Fruit fly (Drosophila melanogaster) whole organism, embryonic: ENCODE results near the gene CG33107.
A peak's percentile ranks its signal among the peaks of the same experiment; 100 is the strongest.

ENCODE experiments used
- ATbp ChIP-seq: fragments of 200-800 bp; sonication (Bioruptor generic); optimal IDR thresholded peaks from 2 replicates; lab custom pipeline; 2017; ENCODE audit warnings: missing biosample characterization, mild to moderate bottlenecking, missing genetic modification characterization, missing genetic modification reagents
- Abd-B ChIP-seq: fragments of 200-800 bp; sonication (Bioruptor generic); optimal IDR thresholded peaks from 2 replicates; lab custom pipeline; 2018; ENCODE audit warnings: missing biosample characterization, mild to moderate bottlenecking, missing genetic modification characterization, moderate library complexity
- Atf-2 ChIP-seq: fragments of 200-800 bp; sonication (Bioruptor generic); optimal IDR thresholded peaks from 2 replicates; lab custom pipeline; 2016; ENCODE audit warnings: missing biosample characterization, missing genetic modification characterization
- B-H2 ChIP-seq: fragments of 200-800 bp; sonication (Bioruptor generic); optimal IDR thresholded peaks from 2 replicates; lab custom pipeline; 2018; ENCODE audit warnings: missing biosample characterization, mild to moderate bottlenecking, missing genetic modification characterization
- CG10274 ChIP-seq: fragments of 200-800 bp; sonication (Bioruptor generic); optimal IDR thresholded peaks from 3 replicates; lab custom pipeline; 2017; ENCODE audit warnings: missing biosample characterization, mild to moderate bottlenecking, missing genetic modification characterization
- CG10462 ChIP-seq: fragments of 200-800 bp; sonication (Bioruptor generic); optimal IDR thresholded peaks from 2 replicates; lab custom pipeline; 2016; ENCODE audit warnings: missing biosample characterization, missing genetic modification characterization
- CG12659 ChIP-seq: fragments of 200-800 bp; sonication (Bioruptor generic); optimal IDR thresholded peaks from 3 replicates; lab custom pipeline; 2017; ENCODE audit warnings: mild to moderate bottlenecking, missing biosample characterization, missing genetic modification reagents, missing genetic modification characterization
- CG12942 ChIP-seq: fragments of 200-800 bp; sonication (Bioruptor generic); optimal IDR thresholded peaks from 3 replicates; lab custom pipeline; 2016; ENCODE audit warnings: missing biosample characterization, missing genetic modification characterization
- CG13296 ChIP-seq: fragments of 200-800 bp; sonication (Bioruptor generic); optimal IDR thresholded peaks from 3 replicates; lab custom pipeline; 2018; ENCODE audit warnings: missing biosample characterization, mild to moderate bottlenecking, missing genetic modification characterization
- CG13894 ChIP-seq: fragments of 200-800 bp; sonication (Bioruptor generic); optimal IDR thresholded peaks from 3 replicates; lab custom pipeline; 2018; ENCODE audit warnings: missing biosample characterization, mild to moderate bottlenecking, missing genetic modification characterization, moderate library complexity
- CG14667 ChIP-seq: fragments of 200-800 bp; sonication (Bioruptor generic); IDR thresholded peaks from 2 replicates; pipeline ENCODE4 v1.3.6; 2022; ENCODE audit warnings: missing biosample characterization, missing genetic modification characterization
- CG14965 ChIP-seq: fragments of 200-800 bp; sonication (Bioruptor generic); optimal IDR thresholded peaks from 2 replicates; lab custom pipeline; 2016; ENCODE audit warnings: missing biosample characterization, missing genetic modification characterization, borderline replicate concordance
- CG16779 ChIP-seq: fragments of 200-800 bp; sonication (Bioruptor generic); IDR thresholded peaks from 2 replicates; pipeline ENCODE4 v1.3.6; 2022; ENCODE audit warnings: missing biosample characterization, missing genetic modification characterization
- CG16815 ChIP-seq: fragments of 200-800 bp; sonication (Bioruptor generic); optimal IDR thresholded peaks from 3 replicates; lab custom pipeline; 2017; ENCODE audit warnings: missing biosample characterization, mild to moderate bottlenecking, missing genetic modification characterization
- CG2116 ChIP-seq: fragments of 200-800 bp; sonication (Bioruptor generic); optimal IDR thresholded peaks from 3 replicates; lab custom pipeline; 2018; ENCODE audit warnings: missing biosample characterization, mild to moderate bottlenecking, missing genetic modification characterization
- CG2889 ChIP-seq: fragments of 200-800 bp; sonication (Bioruptor generic); IDR thresholded peaks from 3 replicates; pipeline ENCODE4 v1.3.6; 2022; ENCODE audit warnings: missing biosample characterization, missing genetic modification characterization
- CG31365 ChIP-seq: fragments of 200-800 bp; sonication (Bioruptor generic); optimal IDR thresholded peaks from 2 replicates; lab custom pipeline; 2018; ENCODE audit warnings: missing biosample characterization, mild to moderate bottlenecking, missing genetic modification characterization
- CG31441 ChIP-seq: fragments of 200-800 bp; sonication (Bioruptor generic); IDR thresholded peaks from 2 replicates; pipeline ENCODE4 v1.3.6; 2022; ENCODE audit warnings: missing biosample characterization, missing genetic modification characterization
- CG33557 ChIP-seq: fragments of 200-800 bp; sonication (Bioruptor generic); optimal IDR thresholded peaks from 2 replicates; lab custom pipeline; 2019; ENCODE audit warnings: missing biosample characterization, mild to moderate bottlenecking, missing genetic modification characterization, moderate library complexity
- CG34422 ChIP-seq: fragments of 200-800 bp; sonication (Bioruptor generic); IDR thresholded peaks from 3 replicates; pipeline ENCODE4 v1.3.6; 2022; ENCODE audit warnings: missing biosample characterization, missing genetic modification characterization
- CG5180 ChIP-seq: fragments of 200-800 bp; sonication (Bioruptor generic); optimal IDR thresholded peaks from 3 replicates; lab custom pipeline; 2017; ENCODE audit warnings: missing biosample characterization, missing genetic modification characterization, mild to moderate bottlenecking, moderate library complexity, missing genetic modification reagents
- CG6765 ChIP-seq: fragments of 200-800 bp; sonication (Bioruptor generic); optimal IDR thresholded peaks from 3 replicates; lab custom pipeline; 2017; ENCODE audit warnings: missing biosample characterization, mild to moderate bottlenecking, missing genetic modification characterization
- CG7745 ChIP-seq: fragments of 200-800 bp; sonication (Bioruptor generic); optimal IDR thresholded peaks from 2 replicates; lab custom pipeline; 2018; ENCODE audit warnings: missing biosample characterization, mild to moderate bottlenecking, missing genetic modification characterization, moderate library complexity
- CG8281 ChIP-seq: fragments of 200-800 bp; sonication (Bioruptor generic); optimal IDR thresholded peaks from 2 replicates; lab custom pipeline; 2018; ENCODE audit warnings: missing biosample characterization, mild to moderate bottlenecking, missing genetic modification characterization, moderate library complexity
- CG9797 ChIP-seq: fragments of 200-800 bp; sonication (Bioruptor generic); optimal IDR thresholded peaks from 3 replicates; lab custom pipeline; 2018; ENCODE audit warnings: missing biosample characterization, mild to moderate bottlenecking, missing genetic modification characterization
- CG9932 ChIP-seq: fragments of 200-800 bp; sonication (Bioruptor generic); IDR thresholded peaks from 2 replicates; pipeline ENCODE4 v1.3.6; 2022; ENCODE audit warnings: missing biosample characterization, missing genetic modification characterization
- Dref ChIP-seq: fragments of 200-800 bp; sonication (Bioruptor generic); IDR thresholded peaks from 2 replicates; pipeline ENCODE4 v1.3.6; 2022; ENCODE audit warnings: missing biosample characterization, missing genetic modification characterization
- E2f2 ChIP-seq: fragments of 200-800 bp; sonication (Bioruptor generic); IDR thresholded peaks from 2 replicates; pipeline ENCODE4 v1.3.6; 2022; ENCODE audit warnings: missing biosample characterization, missing genetic modification characterization
- H2.0 ChIP-seq: fragments of 200-800 bp; sonication (Bioruptor generic); IDR thresholded peaks from 2 replicates; pipeline ENCODE4 v1.3.6; 2022; ENCODE audit warnings: missing biosample characterization, missing genetic modification characterization
- Hsf ChIP-seq: fragments of 200-800 bp; sonication (Bioruptor generic); optimal IDR thresholded peaks from 3 replicates; lab custom pipeline; 2016; ENCODE audit warnings: missing biosample characterization, missing genetic modification characterization
- Mrtf ChIP-seq: fragments of 200-800 bp; sonication (Bioruptor generic); IDR thresholded peaks from 3 replicates; pipeline ENCODE4 v1.3.6; 2022; ENCODE audit warnings: missing biosample characterization, missing genetic modification characterization
- NK7.1 ChIP-seq: fragments of 200-800 bp; sonication (Bioruptor generic); optimal IDR thresholded peaks from 3 replicates; lab custom pipeline; 2016; ENCODE audit warnings: missing biosample characterization, missing genetic modification characterization
- Rfx ChIP-seq: fragments of 200-800 bp; sonication (Bioruptor generic); IDR thresholded peaks from 2 replicates; pipeline ENCODE4 v1.3.6; 2022; ENCODE audit warnings: missing biosample characterization, missing genetic modification characterization
- TFAM ChIP-seq: fragments of 200-800 bp; sonication (Bioruptor generic); optimal IDR thresholded peaks from 2 replicates; lab custom pipeline; 2017; ENCODE audit warnings: missing biosample characterization, missing genetic modification characterization, inconsistent platforms
- Vsx1 ChIP-seq: fragments of 200-800 bp; sonication (Bioruptor generic); optimal IDR thresholded peaks from 2 replicates; lab custom pipeline; 2017; ENCODE audit warnings: missing biosample characterization, mild to moderate bottlenecking, missing genetic modification characterization, missing genetic modification reagents
- ato ChIP-seq: fragments of 200-800 bp; sonication (Bioruptor generic); IDR thresholded peaks from 2 replicates; pipeline ENCODE4 v1.3.6; 2022; ENCODE audit warnings: missing biosample characterization, missing genetic modification characterization; ENCODE audit not compliant: partially characterized antibody
- bab2 ChIP-seq: fragments of 200-800 bp; sonication (Bioruptor generic); optimal IDR thresholded peaks from 2 replicates; lab custom pipeline; 2016; ENCODE audit warnings: missing biosample characterization, missing genetic modification characterization
- bowl ChIP-seq: fragments of 200-800 bp; sonication (Bioruptor generic); IDR thresholded peaks from 2 replicates; pipeline ENCODE4 v1.3.6; 2022; ENCODE audit warnings: missing biosample characterization, missing genetic modification characterization
- br ChIP-seq: fragments of >200 bp; optimal IDR thresholded peaks from 2 replicates; lab custom pipeline; 2017
- ci ChIP-seq: fragments of 200-800 bp; sonication (Bioruptor generic); IDR thresholded peaks from 3 replicates; pipeline ENCODE4 v1.3.6; 2022; ENCODE audit warnings: missing biosample characterization, missing genetic modification characterization
- croc ChIP-seq: fragments of 200-800 bp; sonication (Bioruptor generic); conservative IDR thresholded peaks from 3 replicates; pipeline ENCODE4 v1.3.6; 2022; ENCODE audit warnings: missing biosample characterization, missing genetic modification characterization
- eve ChIP-seq, 2 experiments: fragments of >200 bp; optimal IDR thresholded peaks; 2 replicates each; lab custom pipeline; 2017; ENCODE audit warnings: missing biosample characterization in 2 of 2, missing genetic modification characterization in 2 of 2
- gfzf ChIP-seq: fragments of 200-800 bp; sonication (Bioruptor generic); optimal IDR thresholded peaks from 2 replicates; lab custom pipeline; 2016; ENCODE audit warnings: missing biosample characterization, mild to moderate bottlenecking, missing genetic modification characterization, moderate library complexity
- gsb-n ChIP-seq: fragments of 200-800 bp; sonication (Bioruptor generic); optimal IDR thresholded peaks from 3 replicates; lab custom pipeline; 2018; ENCODE audit warnings: missing biosample characterization, mild to moderate bottlenecking, missing genetic modification characterization
- knrl ChIP-seq: fragments of 200-800 bp; sonication (Bioruptor generic); IDR thresholded peaks from 3 replicates; pipeline ENCODE4 v1.3.6; 2022; ENCODE audit warnings: missing biosample characterization, missing genetic modification characterization; ENCODE audit not compliant: partially characterized antibody
- lov ChIP-seq, 2 experiments: fragments of 200-800 bp in 1 of 2; fragments of >200 bp in 1 of 2; sonication (Bioruptor generic) in 1 of 2; IDR thresholded peaks in 1 of 2; optimal IDR thresholded peaks in 1 of 2; 2 replicates in 1 of 2; 3 replicates in 1 of 2; pipeline versions ENCODE4 v1.3.6 to Lab custom; 2017 to 2022; ENCODE audit warnings: missing biosample characterization in 1 of 2, missing genetic modification characterization in 1 of 2
- mld ChIP-seq: fragments of 200-800 bp; sonication (Bioruptor generic); IDR thresholded peaks from 3 replicates; pipeline ENCODE4 v1.3.6; 2022; ENCODE audit warnings: missing biosample characterization, missing genetic modification characterization; ENCODE audit not compliant: partially characterized antibody
- onecut ChIP-seq: fragments of 200-800 bp; sonication (Bioruptor generic); IDR thresholded peaks from 2 replicates; pipeline ENCODE4 v1.3.6; 2022; ENCODE audit warnings: missing biosample characterization, missing genetic modification characterization
- pnt ChIP-seq: fragments of 200-800 bp; sonication (Bioruptor generic); optimal IDR thresholded peaks from 3 replicates; lab custom pipeline; 2016; ENCODE audit warnings: missing biosample characterization, missing genetic modification characterization
- sens-2 ChIP-seq: fragments of 200-800 bp; sonication (Bioruptor generic); IDR thresholded peaks from 2 replicates; pipeline ENCODE4 v1.3.6; 2022; ENCODE audit warnings: missing biosample characterization, missing genetic modification characterization
- sim ChIP-seq: fragments of 200-800 bp; sonication (Bioruptor generic); IDR thresholded peaks from 2 replicates; pipeline ENCODE4 v1.3.6; 2022; ENCODE audit warnings: missing biosample characterization, missing genetic modification characterization
- zfh2 ChIP-seq: fragments of 200-800 bp; sonication (Bioruptor generic); optimal IDR thresholded peaks from 2 replicates; lab custom pipeline; 2016; ENCODE audit warnings: missing biosample characterization, missing genetic modification characterization

Gene CG33107

dm6 chr3R:22580546-22580945, 4.0 kb downstream of the CG33107 start, which contains the start of gene CSN6 (continued):
- no peak for TF ChIP-seq CG7745 (tag; lab: Kevin White, UChicago)
- no peak for TF ChIP-seq croc (GFP tag; lab: Robert Waterston, UW)
- TF ChIP-seq TFAM (GFP tag; lab: Kevin White, UChicago) = no peak
- peak; percentile 62 for TF ChIP-seq Rfx (GFP tag; lab: Robert Waterston, UW)
- TF ChIP-seq E2f2 (GFP tag; lab: Robert Waterston, UW) = peak; percentile 91
- TF ChIP-seq bab2 = no peak
- no peak for TF ChIP-seq CG14667 (GFP tag; lab: Robert Waterston, UW)
- no peak for TF ChIP-seq Hsf (GFP tag; lab: Kevin White, UChicago)
- TF ChIP-seq ato (GFP tag; lab: Robert Waterston, UW) = peak; percentile 86
- TF ChIP-seq CG10274 (GFP tag; lab: Kevin White, UChicago) = no peak
- TF ChIP-seq ci (GFP tag; lab: Robert Waterston, UW) = no peak
- no peak for TF ChIP-seq CG2889 (GFP tag; lab: Robert Waterston, UW)
- TF ChIP-seq CG16779 (GFP tag; lab: Robert Waterston, UW) = 0 out of 2 replicates have a peak, but pooled peaks have one; percentile 28
- no peak for TF ChIP-seq bowl (GFP tag; lab: Robert Waterston, UW)
- no peak for TF ChIP-seq CG5180 (GFP tag; lab: Kevin White, UChicago)
- TF ChIP-seq CG31365 (tag; lab: Kevin White, UChicago) = no peak
- TF ChIP-seq knrl (GFP tag; lab: Robert Waterston, UW) = peak; percentile 85
- TF ChIP-seq CG12942 (GFP tag; lab: Kevin White, UChicago) = no peak
- no peak for TF ChIP-seq B-H2 (GFP tag; lab: Kevin White, UChicago)
- TF ChIP-seq CG31441 (GFP tag; lab: Robert Waterston, UW) = no peak
- TF ChIP-seq gfzf (GFP tag; lab: Kevin White, UChicago) = peak; percentile 72
- TF ChIP-seq Dref (GFP tag; lab: Robert Waterston, UW) = peak; percentile 93
- peak; percentile 93 for TF ChIP-seq CG9797
- TF ChIP-seq NK7.1 (GFP tag; lab: Kevin White, UChicago) = no peak
- peak; percentile 4 for TF ChIP-seq zfh2
- no peak for TF ChIP-seq H2.0 (GFP tag; lab: Robert Waterston, UW)
- TF ChIP-seq pnt (GFP tag; lab: Kevin White, UChicago) = no peak
- TF ChIP-seq sens-2 (GFP tag; lab: Robert Waterston, UW) = no peak
- peak; percentile 41 for TF ChIP-seq Abd-B (GFP tag; lab: Kevin White, UChicago)
- no peak for TF ChIP-seq CG14965 (GFP tag; lab: Kevin White, UChicago)
- no peak for TF ChIP-seq sim
- no peak for TF ChIP-seq br (lab: Kevin White, UChicago)
- no peak for TF ChIP-seq CG10462 (GFP tag; lab: Kevin White, UChicago)
- no peak for TF ChIP-seq ATbp (GFP tag; lab: Kevin White, UChicago)
- TF ChIP-seq lov (optimal IDR thresholded peaks at IDR 0.05; lab: Kevin White, UChicago) = no peak
- no peak for TF ChIP-seq lov (GFP tag; IDR thresholded peaks at IDR 0.05; lab: Robert Waterston, UW)
- TF ChIP-seq CG33557 (GFP tag; lab: Kevin White, UChicago) = no peak
- TF ChIP-seq Vsx1 (GFP tag; lab: Kevin White, UChicago) = no peak
- TF ChIP-seq Atf-2 (GFP tag; lab: Kevin White, UChicago) = no peak
- TF ChIP-seq CG12659 (GFP tag; lab: Kevin White, UChicago) = peak; percentile 53
- TF ChIP-seq CG9932 (GFP tag; lab: Robert Waterston, UW) = no peak
- TF ChIP-seq eve (GFP tag; optimal IDR thresholded peaks at IDR 0.05; lab: Kevin White, UChicago) = no peak
- no peak for TF ChIP-seq CG34422 (GFP tag; lab: Robert Waterston, UW)
- no peak for TF ChIP-seq CG13296 (GFP tag; lab: Kevin White, UChicago)
- no peak for TF ChIP-seq gsb-n (tag; lab: Kevin White, UChicago)
- no peak for TF ChIP-seq CG8281 (tag; lab: Kevin White, UChicago)
- peak; percentile 55 for TF ChIP-seq CG2116 (GFP tag; lab: Kevin White, UChicago)
- TF ChIP-seq CG16815 = no peak
- peak; percentile 75 for TF ChIP-seq mld (GFP tag; lab: Robert Waterston, UW)
- TF ChIP-seq CG13894 (tag; lab: Kevin White, UChicago) = peak; percentile 67
- no peak for TF ChIP-seq Mrtf (GFP tag; lab: Robert Waterston, UW)
- TF ChIP-seq CG6765 (GFP tag; lab: Kevin White, UChicago) = no peak
- no peak for TF ChIP-seq onecut
